Worm (Caenorhabditis elegans): Measurements from ENCODE around the gene rbc-2.
A peak's percentile ranks its signal among the peaks of the same experiment; 100 is the strongest.

Gene rbc-2

DNA sequence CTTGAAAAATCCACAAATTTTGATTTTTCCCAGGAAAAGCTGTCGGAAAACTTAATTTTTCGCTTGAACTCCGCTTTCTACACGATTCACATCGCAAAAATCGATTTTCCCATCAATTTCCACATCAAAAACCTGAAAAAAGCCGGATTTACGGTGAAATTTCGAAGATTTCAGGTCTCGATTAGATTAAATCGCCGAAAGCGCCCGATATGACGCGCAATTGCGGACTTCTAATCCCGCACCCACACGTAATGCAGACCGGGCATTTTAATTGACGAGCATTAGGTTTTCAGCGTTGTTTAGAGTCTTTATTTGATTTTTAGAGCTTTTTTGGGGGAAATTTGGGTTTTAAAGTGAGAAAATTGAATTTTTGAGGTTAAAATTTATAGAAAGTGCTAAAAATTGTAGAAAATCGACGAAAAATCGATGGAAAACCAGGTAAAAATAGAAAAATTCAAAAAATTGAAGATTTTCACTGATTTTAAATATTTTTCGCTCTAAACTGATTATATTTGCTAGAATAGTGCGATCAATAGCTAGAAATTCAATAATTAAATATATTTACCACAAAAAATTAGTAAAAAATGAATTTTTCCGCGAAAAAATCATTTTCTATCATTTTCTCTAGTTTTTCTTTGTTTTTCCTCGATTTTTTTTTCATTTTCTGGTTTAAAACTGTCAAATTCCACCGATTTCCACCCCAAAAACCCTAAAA is 41.3 kb downstream of the rbc-2 start, which contains the start of gene Y54F10AL.1 (continued):
- TF ChIP-seq egl-13 (tag; optimal IDR thresholded peaks at IDR 0.05) (no peak), dpl-1 (GFP tag; optimal IDR thresholded peaks at IDR 0.05) (peak in 2 of 3 experiments; percentile 35 to 67), ceh-90 (tag; optimal IDR thresholded peaks at IDR 0.05) (no peak), unc-86 (tag; optimal IDR thresholded peaks at IDR 0.05) (no peak), mep-1 (tag; optimal IDR thresholded peaks at IDR 0.05) (peak; percentile 26), aha-1 (tag; optimal IDR thresholded peaks at IDR 0.05) (no peak), alr-1 (tag; optimal IDR thresholded peaks at IDR 0.05; ENCODE audit: borderline replicate concordance) (no peak), nhr-76 (tag; optimal IDR thresholded peaks at IDR 0.05) (no peak), ztf-11 (tag; optimal IDR thresholded peaks at IDR 0.05) (no peak), lsy-2 (tag; optimal IDR thresholded peaks at IDR 0.05) (peak; percentile 58 to 61), fos-1 (tag; optimal IDR thresholded peaks at IDR 0.05) (no peak), C34B4.2 (tag; optimal IDR thresholded peaks at IDR 0.05) (no peak), swsn-7 (tag; optimal IDR thresholded peaks at IDR 0.05) (no peak), pax-3 (tag; optimal IDR thresholded peaks at IDR 0.05) (no peak), jun-1 (tag; optimal IDR thresholded peaks at IDR 0.05) (no peak), sptf-1 (tag; optimal IDR thresholded peaks at IDR 0.05) (no peak), tbx-2 (tag; optimal IDR thresholded peaks at IDR 0.05) (no peak), tlp-1 (tag; optimal IDR thresholded peaks at IDR 0.05) (no peak), lir-3 (tag; optimal IDR thresholded peaks at IDR 0.05; ENCODE audit: poor library complexity) (no peak), nhr-28 (tag; optimal IDR thresholded peaks at IDR 0.05) (no peak), ceh-82 (tag; optimal IDR thresholded peaks at IDR 0.05) (peak in 1 of 3 experiments; percentile 15), ceh-8 (GFP tag; optimal IDR thresholded peaks at IDR 0.05) (no peak), dsc-1 (tag; optimal IDR thresholded peaks at IDR 0.05) (no peak), F16B12.6 (tag; optimal IDR thresholded peaks at IDR 0.05) (peak; percentile 88), nhr-11 (tag; optimal IDR thresholded peaks at IDR 0.05) (no peak), mef-2 (tag; optimal IDR thresholded peaks at IDR 0.05) (no peak), grh-1 (GFP tag; IDR thresholded peaks at IDR 0.05) (no peak), ets-5 (GFP tag; IDR thresholded peaks at IDR 0.05) (no peak), nhr-19 (GFP tag; conservative IDR thresholded peaks at IDR 0.05) (no peak), blmp-1 (tag; optimal IDR thresholded peaks at IDR 0.05) (peak; percentile 29), lin-35 (GFP tag; optimal IDR thresholded peaks at IDR 0.05) (peak; percentile 39 to 48), unc-98 (GFP tag; IDR thresholded peaks at IDR 0.05) (no peak), zip-4 (GFP tag; optimal IDR thresholded peaks at IDR 0.05) (no peak), xbp-1 (tag; optimal IDR thresholded peaks at IDR 0.05) (peak; percentile 38), nhr-47 (tag; optimal IDR thresholded peaks at IDR 0.05) (no peak), sup-37 (GFP tag; optimal IDR thresholded peaks at IDR 0.05) (no peak), C16A3.4 (tag; optimal IDR thresholded peaks at IDR 0.05) (no peak), nhr-20 (tag; optimal IDR thresholded peaks at IDR 0.05) (no peak), ces-1 (GFP tag; optimal IDR thresholded peaks at IDR 0.05) (no peak), unc-130 (tag; optimal IDR thresholded peaks at IDR 0.05) (no peak), snu-23 (GFP tag; optimal IDR thresholded peaks at IDR 0.05) (peak; percentile 44), nhr-71 (tag; optimal IDR thresholded peaks at IDR 0.05) (no peak), isw-1 (GFP tag; IDR thresholded peaks at IDR 0.05) (no peak), zag-1 (tag; optimal IDR thresholded peaks at IDR 0.05) (no peak), hlh-17 (GFP tag; optimal IDR thresholded peaks at IDR 0.05; ENCODE audit: borderline replicate concordance) (no peak)
